4 fruit fly cellular contexts compared by ENCODE assay signal in genomic region chr3R:10034995-10035446, dm6.
A peak's percentile ranks its signal among the peaks of the same experiment; 100 is the strongest.
TF ChIP-seq lines count a peak whose summit lies in the region.

No protein-coding gene starts in this region.

- no peak for TF ChIP-seq CTCF in whole organism, embryonic (GFP tag; optimal IDR thresholded peaks at IDR 0.05; lab: Kevin White, UChicago)

TF ChIP-seq in whole organism, embryonic, 481 proteins besides CTCF, POLR2A, EP300 and RAD21 (continues in another document):
- TF ChIP-seq kni (GFP tag; optimal IDR thresholded peaks at IDR 0.05; lab: Kevin White, UChicago), result peak; percentile 80
- TF ChIP-seq sna (GFP tag; IDR thresholded peaks at IDR 0.05; lab: Robert Waterston, UW; ENCODE audit: partially characterized antibody), result 0 out of 2 replicates have a peak, but pooled peaks have one; percentile 14
- TF ChIP-seq dmrt99B (tag; optimal IDR thresholded peaks at IDR 0.05; lab: Kevin White, UChicago), result peak; percentile 38
- no peak for TF ChIP-seq pan (optimal IDR thresholded peaks at IDR 0.05; lab: Kevin White, UChicago)
- TF ChIP-seq pan (GFP tag; optimal IDR thresholded peaks at IDR 0.05 in 1 of 2, IDR thresholded peaks at IDR 0.05 in 1 of 2), result peak in 1 of 2 experiments; percentile 35
- peak; percentile 28 for TF ChIP-seq Nf-YC (tag; optimal IDR thresholded peaks at IDR 0.05; lab: Kevin White, UChicago)
- TF ChIP-seq CG4854 (GFP tag; optimal IDR thresholded peaks at IDR 0.05; lab: Kevin White, UChicago), result no peak
- peak; percentile 65 for TF ChIP-seq Deaf1 (tag; optimal IDR thresholded peaks at IDR 0.05; lab: Kevin White, UChicago)
- 0 out of 3 replicates have a peak, but pooled peaks have one; percentile 39 for TF ChIP-seq mld (GFP tag; IDR thresholded peaks at IDR 0.05; lab: Robert Waterston, UW; ENCODE audit: partially characterized antibody)
- no peak for TF ChIP-seq sc (optimal IDR thresholded peaks at IDR 0.05; lab: Kevin White, UChicago)
- TF ChIP-seq sc (GFP tag; optimal IDR thresholded peaks at IDR 0.05; lab: Kevin White, UChicago), result no peak
- no peak for TF ChIP-seq CG2712 (tag; optimal IDR thresholded peaks at IDR 0.05; lab: Kevin White, UChicago)
- TF ChIP-seq pros (GFP tag; optimal IDR thresholded peaks at IDR 0.05; lab: Kevin White, UChicago), result peak; percentile 32
- TF ChIP-seq nmo (GFP tag; optimal IDR thresholded peaks at IDR 0.05; lab: Kevin White, UChicago), result no peak
- TF ChIP-seq CG8290 (GFP tag; optimal IDR thresholded peaks at IDR 0.05; lab: Kevin White, UChicago), result no peak
- TF ChIP-seq CG8290 (tag; optimal IDR thresholded peaks at IDR 0.05; lab: Kevin White, UChicago), result peak in 1 of 2 experiments; percentile 6
- no peak for TF ChIP-seq Atf3 (GFP tag; optimal IDR thresholded peaks at IDR 0.05; lab: Kevin White, UChicago)
- TF ChIP-seq Med (GFP tag; lab: Kevin White, UChicago), result peak; percentile 58
- peak; percentile 89 for TF ChIP-seq Meics (GFP tag; optimal IDR thresholded peaks at IDR 0.05; lab: Kevin White, UChicago)
- TF ChIP-seq CG8281 (tag; optimal IDR thresholded peaks at IDR 0.05; lab: Kevin White, UChicago), result peak; percentile 35
- peak; percentile 24; the same call in 1 of the 2 replicates for TF ChIP-seq CG6689 (GFP tag; IDR thresholded peaks at IDR 0.05; lab: Robert Waterston, UW)

TF ChIP-seq in whole organism, prepupa, 60 proteins besides CTCF, POLR2A, EP300 and RAD21 (continues in another document):
- TF ChIP-seq Sox15 (GFP tag; optimal IDR thresholded peaks at IDR 0.05; lab: Kevin White, UChicago) (no peak), acj6 (GFP tag; optimal IDR thresholded peaks at IDR 0.05; lab: Kevin White, UChicago) (no peak), Eip78C (GFP tag; lab: Kevin White, UChicago) (peak; percentile 44), CG6792 (GFP tag; optimal IDR thresholded peaks at IDR 0.05; lab: Kevin White, UChicago) (no peak), Sox102F (GFP tag; optimal IDR thresholded peaks at IDR 0.05; lab: Kevin White, UChicago) (no peak), CG34406 (GFP tag; optimal IDR thresholded peaks at IDR 0.05; lab: Kevin White, UChicago) (no peak), CG3032 (tag; optimal IDR thresholded peaks at IDR 0.05; lab: Kevin White, UChicago) (no peak), CG1621 (tag; optimal IDR thresholded peaks at IDR 0.05; lab: Kevin White, UChicago) (no peak), topi (GFP tag; optimal IDR thresholded peaks at IDR 0.05; lab: Kevin White, UChicago) (no peak), Ets21C (GFP tag; optimal IDR thresholded peaks at IDR 0.05; lab: Kevin White, UChicago) (no peak), dsx (GFP tag; optimal IDR thresholded peaks at IDR 0.05; lab: Kevin White, UChicago; ENCODE audit: poor library complexity, severe bottlenecking) (peak; percentile 6), svp (GFP tag; lab: Kevin White, UChicago) (peak; percentile 67), spab (GFP tag; optimal IDR thresholded peaks at IDR 0.05; lab: Kevin White, UChicago) (no peak), CG16779 (tag; optimal IDR thresholded peaks at IDR 0.05; lab: Kevin White, UChicago) (no peak), CG7368 (GFP tag; optimal IDR thresholded peaks at IDR 0.05; lab: Kevin White, UChicago) (no peak), eg (GFP tag; IDR thresholded peaks at IDR 0.05; lab: Robert Waterston, UW) (no peak), CG9139 (GFP tag; optimal IDR thresholded peaks at IDR 0.05; lab: Kevin White, UChicago) (no peak), lz (GFP tag; optimal IDR thresholded peaks at IDR 0.05; lab: Kevin White, UChicago) (no peak), Blimp-1 (GFP tag; optimal IDR thresholded peaks at IDR 0.05; lab: Kevin White, UChicago) (no peak), CG15336 (GFP tag; IDR thresholded peaks at IDR 0.05; lab: Robert Waterston, UW) (no peak), pdm3 (GFP tag; optimal IDR thresholded peaks at IDR 0.05; lab: Kevin White, UChicago) (no peak), fkh (GFP tag; optimal IDR thresholded peaks at IDR 0.05; lab: Kevin White, UChicago) (peak; percentile 59), esn (GFP tag; optimal IDR thresholded peaks at IDR 0.05; lab: Kevin White, UChicago) (no peak), dac (GFP tag; optimal IDR thresholded peaks at IDR 0.05; lab: Kevin White, UChicago) (no peak), cyc (GFP tag; optimal IDR thresholded peaks at IDR 0.05; lab: Kevin White, UChicago) (no peak), salr (GFP tag; optimal IDR thresholded peaks at IDR 0.05; lab: Kevin White, UChicago) (no peak)

TF ChIP-seq in whole organism, pupa, 21 proteins besides CTCF, POLR2A, EP300 and RAD21:
- TF ChIP-seq CG4496 (GFP tag; IDR thresholded peaks at IDR 0.05; lab: Robert Waterston, UW), result peak; percentile 27; the same call in 1 of the 3 replicates
- TF ChIP-seq Ets98B (GFP tag; IDR thresholded peaks at IDR 0.05; lab: Robert Waterston, UW), result no peak
- TF ChIP-seq CG14655 (GFP tag; optimal IDR thresholded peaks at IDR 0.05; lab: Kevin White, UChicago), result peak; percentile 11
- no peak for TF ChIP-seq Pif1A (GFP tag; optimal IDR thresholded peaks at IDR 0.05; lab: Kevin White, UChicago)
- TF ChIP-seq EcR (GFP tag; optimal IDR thresholded peaks at IDR 0.05; lab: Kevin White, UChicago), result peak; percentile 82

TF ChIP-seq in whole organism, wandering third instar larva, 38 proteins besides CTCF, POLR2A, EP300 and RAD21:
- TF ChIP-seq Dfd (GFP tag; optimal IDR thresholded peaks at IDR 0.05; lab: Kevin White, UChicago) (no peak), tai (GFP tag; optimal IDR thresholded peaks at IDR 0.05; lab: Kevin White, UChicago) (no peak), Rel (GFP tag; optimal IDR thresholded peaks at IDR 0.05; lab: Kevin White, UChicago) (no peak), Rel (tag; optimal IDR thresholded peaks at IDR 0.05; lab: Kevin White, UChicago) (peak; percentile 19), CrebA (GFP tag; optimal IDR thresholded peaks at IDR 0.05; lab: Kevin White, UChicago; ENCODE audit: borderline replicate concordance) (no peak), rgr (GFP tag; optimal IDR thresholded peaks at IDR 0.05; lab: Kevin White, UChicago) (no peak)
